Worm (Caenorhabditis elegans): ENCODE data around the gene glr-7.

DNA sequence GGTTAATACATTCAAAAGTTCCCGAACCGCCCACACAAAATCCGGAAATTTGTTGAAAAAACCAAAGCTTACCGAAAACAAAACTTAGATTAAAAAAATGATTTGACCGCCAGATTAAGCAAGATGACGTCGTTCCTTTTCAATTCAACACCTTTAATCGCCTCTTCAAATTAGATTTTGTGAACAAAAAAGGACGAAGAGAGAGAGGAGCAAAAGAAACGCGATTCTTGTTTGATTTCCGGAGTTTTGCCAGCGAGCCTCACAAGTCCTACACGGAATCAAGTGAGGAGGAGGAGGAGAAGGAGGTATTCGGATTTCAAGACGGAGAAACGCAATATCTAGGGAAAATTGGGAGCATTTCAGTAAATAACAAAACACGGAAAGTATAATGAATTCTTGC is 37.8 kb upstream of the glr-7 start:
- TF ChIP-seq tbx-37 (GFP tag; conservative IDR thresholded peaks at IDR 0.05), result no peak
- TF ChIP-seq pes-1 (GFP tag; IDR thresholded peaks at IDR 0.05), result no peak
- TF ChIP-seq aly-1 (tag; optimal IDR thresholded peaks at IDR 0.05), result no peak
